Worm (Caenorhabditis elegans) whole organism, late embryonic: ENCODE results near the gene F14E5.2.

ENCODE experiments used
- F13H6.1 ChIP-seq: sonication (generic microtip); optimal IDR thresholded peaks from 2 replicates; lab custom pipeline; 2016; ENCODE audit warnings: missing genetic modification characterization, missing compliant biosample characterization
- T23F11.4 ChIP-seq: fragments of 200-800 bp; sonication (Bioruptor generic); optimal IDR thresholded peaks from 2 replicates; lab custom pipeline; 2018; ENCODE audit warnings: mild to moderate bottlenecking, missing genetic modification characterization, missing compliant biosample characterization
- elt-4 ChIP-seq: sonication (generic microtip); optimal IDR thresholded peaks from 2 replicates; lab custom pipeline; 2016; ENCODE audit warnings: missing genetic modification characterization, missing compliant biosample characterization
- hlh-13 ChIP-seq: fragments of 200-800 bp; sonication (Bioruptor generic); optimal IDR thresholded peaks from 2 replicates; lab custom pipeline; 2018; ENCODE audit warnings: mild to moderate bottlenecking, missing genetic modification characterization, missing compliant biosample characterization
- nhr-11 ChIP-seq: fragments of 150-350 bp; optimal IDR thresholded peaks from 2 replicates; lab custom pipeline; 2014; ENCODE audit warnings: missing biosample characterization, missing genetic modification characterization
- odd-2 ChIP-seq: sonication (generic microtip); optimal IDR thresholded peaks from 2 replicates; lab custom pipeline; 2017; ENCODE audit warnings: antibody characterized with exemption, mild to moderate bottlenecking, missing genetic modification characterization, missing compliant biosample characterization
- tbx-2 ChIP-seq: sonication (generic microtip); optimal IDR thresholded peaks from 2 replicates; lab custom pipeline; 2016; ENCODE audit warnings: missing genetic modification characterization, missing compliant biosample characterization

DNA sequence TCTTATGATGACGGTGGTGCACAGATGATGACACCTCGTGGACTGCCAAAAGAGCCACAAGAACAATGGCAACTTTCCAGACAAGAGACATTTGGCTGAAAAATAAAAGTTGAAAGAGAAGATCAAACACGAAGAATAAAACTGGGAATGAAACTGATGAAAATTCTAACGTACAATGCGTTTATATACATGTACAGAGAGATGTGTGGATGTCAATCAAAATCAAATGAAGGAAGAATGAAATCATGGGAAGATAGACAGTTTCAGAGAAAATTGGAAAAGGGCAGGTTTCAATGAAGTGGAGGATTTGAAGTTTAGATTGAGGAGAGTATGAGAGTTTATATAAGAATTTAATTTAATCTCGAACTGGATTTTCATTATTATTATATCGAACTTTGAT is 29.6 kb downstream of the F14E5.2 start, which contains the start of gene dod-23:
- TF ChIP-seq T23F11.4 (no peak), elt-4 (no peak), nhr-11 (no peak), F13H6.1 (tag; lab: Kevin White, UChicago) (no peak), odd-2 (tag; lab: Kevin White, UChicago) (no peak), hlh-13 (GFP tag; lab: Kevin White, UChicago) (no peak), tbx-2 (tag; lab: Kevin White, UChicago) (no peak)
